Fruit fly (Drosophila melanogaster) whole organism, embryonic: Measurements from ENCODE around the gene enc.

Experiments used
- Abd-B ChIP-seq: fragments of 200-800 bp; sonication (Bioruptor generic); optimal IDR thresholded peaks from 2 replicates; lab custom pipeline; 2018; ENCODE audit warnings: missing biosample characterization, mild to moderate bottlenecking, missing genetic modification characterization, moderate library complexity
- Atf6 ChIP-seq: fragments of 200-800 bp; sonication (Bioruptor generic); IDR thresholded peaks from 2 replicates; pipeline ENCODE4 v1.3.6; 2022; ENCODE audit warnings: missing biosample characterization, missing genetic modification characterization
- Blimp-1 ChIP-seq: fragments of 200-800 bp; sonication (Bioruptor generic); optimal IDR thresholded peaks from 3 replicates; lab custom pipeline; 2018; ENCODE audit warnings: missing biosample characterization, missing genetic modification characterization, mild to moderate bottlenecking, moderate library complexity, missing genetic modification reagents
- CG10267 ChIP-seq: fragments of 200-800 bp; sonication (Bioruptor generic); optimal IDR thresholded peaks from 2 replicates; lab custom pipeline; 2018; ENCODE audit warnings: missing biosample characterization, mild to moderate bottlenecking, missing genetic modification characterization, moderate library complexity
- CG10321 ChIP-seq: fragments of 200-800 bp; sonication (Bioruptor generic); IDR thresholded peaks from 2 replicates; pipeline ENCODE4 v1.3.6; 2022; ENCODE audit warnings: missing biosample characterization, missing genetic modification characterization
- CG10462 ChIP-seq: fragments of 200-800 bp; sonication (Bioruptor generic); optimal IDR thresholded peaks from 2 replicates; lab custom pipeline; 2016; ENCODE audit warnings: missing biosample characterization, missing genetic modification characterization
- CG14667 ChIP-seq: fragments of 200-800 bp; sonication (Bioruptor generic); IDR thresholded peaks from 2 replicates; pipeline ENCODE4 v1.3.6; 2022; ENCODE audit warnings: missing biosample characterization, missing genetic modification characterization
- CG17568 ChIP-seq: fragments of 200-800 bp; sonication (Bioruptor generic); optimal IDR thresholded peaks from 2 replicates; lab custom pipeline; 2018; ENCODE audit warnings: missing biosample characterization, mild to moderate bottlenecking, missing genetic modification characterization, moderate library complexity
- CG17829 ChIP-seq: fragments of 200-800 bp; optimal IDR thresholded peaks from 2 replicates; lab custom pipeline; 2019; ENCODE audit warnings: missing biosample characterization, mild to moderate bottlenecking, missing genetic modification characterization, moderate library complexity
- CG2678 ChIP-seq: fragments of 200-800 bp; sonication (Bioruptor generic); optimal IDR thresholded peaks from 3 replicates; lab custom pipeline; 2019; ENCODE audit warnings: missing biosample characterization, mild to moderate bottlenecking, missing genetic modification characterization, moderate library complexity
- CG2875 ChIP-seq: fragments of 200-800 bp; sonication (Bioruptor generic); optimal IDR thresholded peaks from 2 replicates; lab custom pipeline; 2017; ENCODE audit warnings: missing biosample characterization, mild to moderate bottlenecking, missing genetic modification characterization, missing genetic modification reagents
- CG3407 ChIP-seq: fragments of 200-800 bp; sonication (Bioruptor generic); optimal IDR thresholded peaks from 2 replicates; lab custom pipeline; 2018; ENCODE audit warnings: missing biosample characterization, mild to moderate bottlenecking, missing genetic modification characterization
- CG6254 ChIP-seq: fragments of 200-800 bp; sonication (Bioruptor generic); optimal IDR thresholded peaks from 3 replicates; lab custom pipeline; 2017; ENCODE audit warnings: mild to moderate bottlenecking, missing biosample characterization, missing genetic modification reagents, missing genetic modification characterization
- CG9215 ChIP-seq: fragments of 200-800 bp; sonication (Bioruptor generic); IDR thresholded peaks from 2 replicates; pipeline ENCODE4 v1.3.6; 2022; ENCODE audit warnings: missing biosample characterization, missing genetic modification characterization
- D19A ChIP-seq: fragments of 200-800 bp; optimal IDR thresholded peaks from 3 replicates; lab custom pipeline; 2019; ENCODE audit warnings: missing biosample characterization, mild to moderate bottlenecking, missing genetic modification characterization, moderate library complexity
- Dbx ChIP-seq: fragments of 200-800 bp; sonication (Bioruptor generic); IDR thresholded peaks from 3 replicates; pipeline ENCODE4 v1.3.6; 2022; ENCODE audit warnings: missing biosample characterization, missing genetic modification characterization
- Dp ChIP-seq: fragments of 200-800 bp; sonication (Bioruptor generic); optimal IDR thresholded peaks from 2 replicates; lab custom pipeline; 2018; ENCODE audit warnings: missing biosample characterization, mild to moderate bottlenecking, missing genetic modification characterization, moderate library complexity
- HmgD ChIP-seq: fragments of 200-800 bp; sonication (Bioruptor generic); optimal IDR thresholded peaks from 3 replicates; lab custom pipeline; 2016; ENCODE audit warnings: missing biosample characterization, missing genetic modification characterization
- Lpt ChIP-seq: fragments of >200 bp; optimal IDR thresholded peaks from 2 replicates; lab custom pipeline; 2018; ENCODE audit warnings: missing biosample characterization, missing genetic modification characterization
- MBD-R2 ChIP-seq: fragments of 200-800 bp; sonication (Bioruptor generic); IDR thresholded peaks from 2 replicates; pipeline ENCODE4 v1.3.6; 2022; ENCODE audit warnings: missing biosample characterization, missing genetic modification characterization
- NFAT ChIP-seq: fragments of 200-800 bp; sonication (Bioruptor generic); IDR thresholded peaks from 2 replicates; pipeline ENCODE4 v1.3.6; 2022; ENCODE audit warnings: missing biosample characterization, missing genetic modification characterization
- Opbp ChIP-seq: fragments of 200-800 bp; sonication (Bioruptor generic); IDR thresholded peaks from 3 replicates; pipeline ENCODE4 v1.3.6; 2022; ENCODE audit warnings: missing biosample characterization, missing genetic modification characterization; ENCODE audit not compliant: partially characterized antibody
- Optix ChIP-seq: fragments of 200-800 bp; sonication (Bioruptor generic); IDR thresholded peaks from 3 replicates; pipeline ENCODE4 v1.3.6; 2022; ENCODE audit warnings: missing biosample characterization, missing genetic modification characterization
- Sox100B ChIP-seq: fragments of 200-800 bp; sonication (Bioruptor generic); optimal IDR thresholded peaks from 3 replicates; lab custom pipeline; 2018; ENCODE audit warnings: missing biosample characterization, mild to moderate bottlenecking, missing genetic modification characterization
- Spps ChIP-seq: fragments of 200-800 bp; sonication (Bioruptor generic); optimal IDR thresholded peaks from 2 replicates; lab custom pipeline; 2018; ENCODE audit warnings: missing biosample characterization, mild to moderate bottlenecking, missing genetic modification characterization
- Xbp1 ChIP-seq: fragments of 200-800 bp; sonication (Bioruptor generic); optimal IDR thresholded peaks from 3 replicates; lab custom pipeline; 2016; ENCODE audit warnings: missing biosample characterization, mild to moderate bottlenecking, missing genetic modification characterization
- Xrp1 ChIP-seq: fragments of 200-800 bp; sonication (Bioruptor generic); IDR thresholded peaks from 2 replicates; pipeline ENCODE4 v1.3.6; 2022; ENCODE audit warnings: missing biosample characterization, missing genetic modification characterization
- ash1 ChIP-seq: fragments of 200-800 bp; sonication (Bioruptor generic); optimal IDR thresholded peaks from 2 replicates; lab custom pipeline; 2018; ENCODE audit warnings: missing biosample characterization, mild to moderate bottlenecking, missing genetic modification characterization
- ato ChIP-seq: fragments of 200-800 bp; sonication (Bioruptor generic); IDR thresholded peaks from 2 replicates; pipeline ENCODE4 v1.3.6; 2022; ENCODE audit warnings: missing biosample characterization, missing genetic modification characterization; ENCODE audit not compliant: partially characterized antibody
- btn ChIP-seq: fragments of 200-800 bp; sonication (Bioruptor generic); optimal IDR thresholded peaks from 2 replicates; lab custom pipeline; 2016; ENCODE audit warnings: missing biosample characterization, missing genetic modification characterization
- cg ChIP-seq: fragments of 200-800 bp; sonication (Bioruptor generic); optimal IDR thresholded peaks from 3 replicates; lab custom pipeline; 2019; ENCODE audit warnings: missing biosample characterization, mild to moderate bottlenecking, missing genetic modification characterization, moderate library complexity
- crp ChIP-seq, 2 experiments: fragments of 200-800 bp; sonication (Bioruptor generic); optimal IDR thresholded peaks; 2 replicates in 1 of 2; 3 replicates in 1 of 2; lab custom pipeline; 2017; ENCODE audit warnings: missing biosample characterization in 2 of 2, missing genetic modification characterization in 2 of 2, mild to moderate bottlenecking in 1 of 2, moderate library complexity in 1 of 2
- da ChIP-seq: fragments of 200-800 bp; sonication (Bioruptor generic); optimal IDR thresholded peaks from 2 replicates; lab custom pipeline; 2016; ENCODE audit warnings: missing biosample characterization, missing genetic modification characterization
- dimm ChIP-seq: fragments of 200-800 bp; sonication (Bioruptor generic); IDR thresholded peaks from 2 replicates; pipeline ENCODE4 v1.3.6; 2022; ENCODE audit warnings: missing biosample characterization, missing genetic modification characterization
- fd3F ChIP-seq: fragments of 200-800 bp; sonication (Bioruptor generic); optimal IDR thresholded peaks from 2 replicates; lab custom pipeline; 2018; ENCODE audit warnings: missing biosample characterization, mild to moderate bottlenecking, missing genetic modification characterization, moderate library complexity
- fd64A ChIP-seq: fragments of 200-800 bp; sonication (Bioruptor generic); optimal IDR thresholded peaks from 3 replicates; lab custom pipeline; 2018; ENCODE audit warnings: missing biosample characterization, mild to moderate bottlenecking, missing genetic modification characterization
- inv ChIP-seq: fragments of 200-800 bp; sonication (Bioruptor generic); IDR thresholded peaks from 2 replicates; pipeline ENCODE4 v1.3.6; 2022; ENCODE audit warnings: missing biosample characterization, missing genetic modification characterization; ENCODE audit not compliant: partially characterized antibody
- jing ChIP-seq: fragments of 200-800 bp; sonication (Bioruptor generic); optimal IDR thresholded peaks from 2 replicates; lab custom pipeline; 2018; ENCODE audit warnings: missing biosample characterization, mild to moderate bottlenecking, missing genetic modification characterization
- jumu ChIP-seq: fragments of 200-800 bp; sonication (Bioruptor generic); optimal IDR thresholded peaks from 3 replicates; lab custom pipeline; 2016; ENCODE audit warnings: missing biosample characterization, missing genetic modification characterization
- lola ChIP-seq, 3 experiments: fragments of >200 bp in 2 of 3; fragments of 200-800 bp in 1 of 3; sonication (Bioruptor generic) in 1 of 3; optimal IDR thresholded peaks; 2 replicates each; lab custom pipeline; 2017 to 2019; ENCODE audit warnings: missing biosample characterization in 3 of 3, missing genetic modification characterization in 3 of 3, mild to moderate bottlenecking in 1 of 3, moderate library complexity in 1 of 3
- mam ChIP-seq: fragments of 200-800 bp; sonication (Bioruptor generic); optimal IDR thresholded peaks from 3 replicates; lab custom pipeline; 2016; ENCODE audit warnings: missing biosample characterization, missing genetic modification characterization
- mirr ChIP-seq: fragments of 200-800 bp; sonication (Bioruptor generic); optimal IDR thresholded peaks from 3 replicates; lab custom pipeline; 2018; ENCODE audit warnings: missing biosample characterization, mild to moderate bottlenecking, missing genetic modification characterization
- nerfin-2 ChIP-seq: fragments of 200-800 bp; sonication (Bioruptor generic); IDR thresholded peaks from 2 replicates; pipeline ENCODE4 v1.3.6; 2022; ENCODE audit warnings: missing biosample characterization, missing genetic modification characterization; ENCODE audit not compliant: partially characterized antibody
- rib ChIP-seq: fragments of 200-800 bp; sonication (Bioruptor generic); IDR thresholded peaks from 2 replicates; pipeline ENCODE4 v1.3.6; 2022; ENCODE audit warnings: missing biosample characterization, missing genetic modification characterization
- slp2 ChIP-seq: fragments of 200-800 bp; sonication (Bioruptor generic); optimal IDR thresholded peaks from 2 replicates; lab custom pipeline; 2016; ENCODE audit warnings: missing biosample characterization, missing genetic modification characterization
- sob ChIP-seq: fragments of 200-800 bp; sonication (Bioruptor generic); IDR thresholded peaks from 2 replicates; pipeline ENCODE4 v1.3.6; 2022; ENCODE audit warnings: missing biosample characterization, missing genetic modification characterization
- tna ChIP-seq: fragments of 200-800 bp; sonication (Bioruptor generic); IDR thresholded peaks from 2 replicates; pipeline ENCODE4 v1.3.6; 2022; ENCODE audit warnings: missing biosample characterization, missing genetic modification characterization; ENCODE audit not compliant: partially characterized antibody
- unc-4 ChIP-seq: fragments of 200-800 bp; sonication (Bioruptor generic); IDR thresholded peaks from 2 replicates; pipeline ENCODE4 v1.3.6; 2022; ENCODE audit warnings: missing biosample characterization, missing genetic modification characterization; ENCODE audit not compliant: partially characterized antibody

enc gene

DNA sequence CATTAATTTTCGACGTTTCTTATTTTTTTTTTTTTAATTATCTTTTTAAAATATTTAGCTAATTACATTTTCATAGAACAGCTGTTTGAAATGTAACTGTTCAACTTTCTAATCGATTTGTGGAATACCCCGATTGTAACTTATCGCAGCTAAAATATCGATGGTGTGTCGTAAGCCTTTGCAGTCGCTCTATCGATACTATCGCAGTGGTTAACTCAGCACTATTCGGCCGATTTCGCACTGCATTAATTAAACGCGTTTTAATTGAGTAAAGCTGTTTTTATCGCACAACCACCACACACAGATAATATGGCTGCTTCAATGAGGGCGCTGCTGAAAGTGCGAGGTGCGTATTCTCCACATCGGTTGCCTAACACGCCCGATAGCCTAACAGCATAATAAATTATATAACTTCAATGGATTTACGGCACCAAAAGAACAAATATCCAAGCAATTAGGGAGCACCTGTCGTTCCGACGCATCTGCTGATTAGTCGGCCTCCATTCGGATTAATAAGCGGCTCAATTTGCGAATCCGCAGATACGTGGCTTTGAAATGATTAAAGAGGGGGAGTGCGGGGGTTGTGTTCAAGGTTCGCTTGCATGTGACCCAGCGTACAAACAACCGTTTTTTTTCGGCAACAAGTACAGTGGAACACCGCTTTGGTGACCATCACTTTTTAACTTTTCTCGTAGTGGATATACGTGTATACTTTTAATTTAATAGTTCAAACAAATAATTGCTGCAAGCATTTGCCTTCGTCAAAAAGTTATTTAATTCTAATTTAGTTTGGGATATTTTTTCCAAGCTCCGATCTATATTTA lies 4.3 kb upstream of the enc start, which contains the start of gene Scsalpha1 (continued):
- TF ChIP-seq dimm (GFP tag; lab: Robert Waterston, UW): no peak
- TF ChIP-seq lola (GFP tag; optimal IDR thresholded peaks at IDR 0.05; lab: Kevin White, UChicago): no peak
- peak; percentile 71; the same call in 1 of the 2 replicates for TF ChIP-seq MBD-R2
- peak; percentile 99 for TF ChIP-seq unc-4 (GFP tag; lab: Robert Waterston, UW)
- no peak for TF ChIP-seq CG2875
- no peak for TF ChIP-seq jumu (GFP tag; lab: Kevin White, UChicago)
- no peak for TF ChIP-seq Lpt (GFP tag; lab: Kevin White, UChicago)
- peak; percentile 99 for TF ChIP-seq Opbp (GFP tag; lab: Robert Waterston, UW)
- TF ChIP-seq Blimp-1 (GFP tag; lab: Kevin White, UChicago): peak; percentile 9
- TF ChIP-seq rib (GFP tag; lab: Robert Waterston, UW): no peak; the same call in 1 of the 2 replicates
- peak; percentile 54; the same call in 1 of the 2 replicates for TF ChIP-seq Xrp1
- peak; percentile 98 for TF ChIP-seq nerfin-2 (GFP tag; lab: Robert Waterston, UW)
- peak; percentile 56 for TF ChIP-seq Dp (GFP tag; lab: Kevin White, UChicago)
- peak; percentile 74; the same call in 2 of the 3 replicates for TF ChIP-seq Dbx (GFP tag; lab: Robert Waterston, UW)
- TF ChIP-seq mirr (GFP tag; lab: Kevin White, UChicago): peak; percentile 13
- TF ChIP-seq inv (GFP tag; lab: Robert Waterston, UW): peak; percentile 99
- TF ChIP-seq CG14667 (GFP tag; lab: Robert Waterston, UW): no peak
- TF ChIP-seq CG17829 (tag; lab: Kevin White, UChicago): peak; percentile 62
- peak; percentile 29 for TF ChIP-seq CG6254 (GFP tag; lab: Kevin White, UChicago)
- TF ChIP-seq fd64A (GFP tag; lab: Kevin White, UChicago): no peak
- no peak for TF ChIP-seq btn (GFP tag; lab: Kevin White, UChicago)
- peak; percentile 38 for TF ChIP-seq HmgD
- peak; percentile 46; the same call in 1 of the 3 replicates for TF ChIP-seq Optix (GFP tag; lab: Robert Waterston, UW)
- TF ChIP-seq CG10462: peak; percentile 7
- peak; percentile 41 for TF ChIP-seq D19A (tag; lab: Kevin White, UChicago)
- no peak for TF ChIP-seq cg (GFP tag; lab: Kevin White, UChicago)
- 0 out of 2 replicates have a peak, but pooled peaks have one; percentile 37 for TF ChIP-seq NFAT (GFP tag; lab: Robert Waterston, UW)
- TF ChIP-seq Atf6 (GFP tag; lab: Robert Waterston, UW): peak; percentile 70; the same call in 1 of the 2 replicates
- peak; percentile 67 for TF ChIP-seq CG10267 (tag; lab: Kevin White, UChicago)
- TF ChIP-seq ato (GFP tag; lab: Robert Waterston, UW): peak; percentile 100
- no peak for TF ChIP-seq Spps (tag; lab: Kevin White, UChicago)
- no peak for TF ChIP-seq jing (GFP tag; lab: Kevin White, UChicago)
- no peak for TF ChIP-seq fd3F (GFP tag; lab: Kevin White, UChicago)
- TF ChIP-seq Sox100B (GFP tag; lab: Kevin White, UChicago): no peak
- no peak for TF ChIP-seq slp2 (GFP tag; lab: Kevin White, UChicago)
- no peak for TF ChIP-seq CG10321 (GFP tag; lab: Robert Waterston, UW)
- TF ChIP-seq CG2678: peak; percentile 41
- TF ChIP-seq sob (GFP tag; lab: Robert Waterston, UW): no peak; the same call in 1 of the 2 replicates
- no peak for TF ChIP-seq mam (GFP tag; lab: Kevin White, UChicago)
- peak; percentile 99 for TF ChIP-seq tna (GFP tag; lab: Robert Waterston, UW)
- no peak for TF ChIP-seq CG17568 (GFP tag; lab: Kevin White, UChicago)
- TF ChIP-seq crp (GFP tag; optimal IDR thresholded peaks at IDR 0.05; lab: Kevin White, UChicago): peak; percentile 6 to 82
- TF ChIP-seq da (GFP tag; lab: Kevin White, UChicago): no peak
- TF ChIP-seq CG3407 (GFP tag; lab: Kevin White, UChicago): no peak
- TF ChIP-seq Xbp1: peak; percentile 43
- TF ChIP-seq CG9215 (GFP tag; lab: Robert Waterston, UW): no peak
- TF ChIP-seq Abd-B (GFP tag; lab: Kevin White, UChicago): no peak
- no peak for TF ChIP-seq ash1 (GFP tag; lab: Kevin White, UChicago)
